Worm (Caenorhabditis elegans) whole organism, L4/young adult: ENCODE results near the gene C49G7.13.

Experiments used
- W03F9.2 ChIP-seq: fragments of 150-350 bp; optimal IDR thresholded peaks from 2 replicates; lab custom pipeline; 2014; ENCODE audit warnings: missing biosample characterization, missing genetic modification characterization
- dao-5 ChIP-seq: sonication (generic microtip); optimal IDR thresholded peaks from 2 replicates; lab custom pipeline; 2016; ENCODE audit warnings: missing genotype, missing genetic modification characterization, moderate library complexity, missing compliant biosample characterization
- him-1 ChIP-seq: sonication (generic microtip); optimal IDR thresholded peaks from 2 replicates; lab custom pipeline; 2016; ENCODE audit warnings: missing genotype, missing genetic modification reagents, missing genetic modification characterization, missing compliant biosample characterization

Gene C49G7.13

ce11 chrV:4035811-4036210 is at the start of gene C49G7.13:
TSS of gene C49G7.13 (plus strand) at chrV:4036111.
- TF ChIP-seq him-1 (tag; lab: Kevin White, UChicago): no peak
- TF ChIP-seq dao-5 (tag; lab: Kevin White, UChicago): no peak
- no peak for TF ChIP-seq W03F9.2

DNA sequence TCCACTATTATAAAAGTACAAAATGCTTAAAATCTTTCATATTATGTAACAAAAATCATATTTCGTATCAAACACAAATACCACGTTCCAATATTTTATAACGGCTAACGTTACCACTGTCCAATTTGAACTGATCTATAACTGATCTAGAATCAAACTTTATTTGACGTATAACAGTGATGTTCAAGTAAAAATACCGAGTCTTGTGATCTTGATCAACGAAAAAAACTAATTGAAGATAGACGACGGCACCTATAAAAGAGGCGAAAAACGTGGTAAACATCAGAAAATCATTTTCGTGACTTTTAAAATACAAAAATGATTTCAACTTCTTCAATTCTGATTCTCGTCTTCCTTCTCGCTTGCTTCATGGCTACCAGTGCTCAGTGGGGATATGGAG is 48.3 kb upstream of the C49G7.13 start, which contains the start of gene nlp-28:
TSS of gene nlp-28 (plus strand) at position 285 of the 400 bp plus-strand sequence.
- TF ChIP-seq dao-5 (tag; lab: Kevin White, UChicago) (no peak), W03F9.2 (no peak), him-1 (tag; lab: Kevin White, UChicago) (no peak)

- no peak for TF ChIP-seq W03F9.2
- TF ChIP-seq dao-5 (tag; lab: Kevin White, UChicago): no peak
- TF ChIP-seq him-1 (tag; lab: Kevin White, UChicago): no peak
These were observed 46.8 kb upstream of the C49G7.13 start, which contains the start of gene nlp-27 for ce11 chrV:3989070-3989469. TSS of gene nlp-27 (plus strand) at chrV:3989378.

ce11 chrV:3992334-3992733 is 43.6 kb upstream of the C49G7.13 start:
- no peak for TF ChIP-seq him-1 (tag; lab: Kevin White, UChicago)
- no peak for TF ChIP-seq W03F9.2
- no peak for TF ChIP-seq dao-5 (tag; lab: Kevin White, UChicago)

- no peak for TF ChIP-seq dao-5 (tag; lab: Kevin White, UChicago)
- no peak for TF ChIP-seq W03F9.2
- TF ChIP-seq him-1 (tag; lab: Kevin White, UChicago): no peak
These were observed 41.9 kb upstream of the C49G7.13 start, which contains the start of gene K09D9.9 for ce11 chrV:3994048-3994447. TSS of gene K09D9.9 (minus strand) at chrV:3994148.

ce11 chrV:3995838-3996237 is 40.1 kb upstream of the C49G7.13 start, which contains the start of gene srx-62:
TSS of gene srx-62 (minus strand) at chrV:3995938.
- TF ChIP-seq dao-5 (tag; lab: Kevin White, UChicago): no peak
- TF ChIP-seq W03F9.2: no peak
- TF ChIP-seq him-1 (tag; lab: Kevin White, UChicago): no peak

DNA sequence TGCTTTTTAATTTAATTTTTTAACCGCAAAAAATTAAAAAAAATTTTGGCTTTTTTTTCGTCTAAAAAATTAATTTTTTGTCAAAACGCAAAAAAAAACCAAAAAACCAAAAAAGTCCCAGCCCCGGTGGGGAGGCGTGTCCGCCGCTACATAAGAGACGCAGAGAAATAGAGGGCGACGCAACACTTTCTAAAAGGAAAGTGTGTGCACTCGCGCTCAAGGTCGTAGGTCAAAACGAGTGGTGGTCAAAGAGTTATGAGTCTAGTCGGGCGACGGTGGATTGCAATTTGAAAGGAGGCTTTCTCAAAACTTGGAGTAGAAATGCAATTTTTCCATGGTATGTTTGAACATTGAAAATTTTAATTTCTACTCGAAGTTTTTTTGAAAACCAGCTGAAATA is 31.3 kb upstream of the C49G7.13 start:
- no peak for TF ChIP-seq W03F9.2
- TF ChIP-seq dao-5 (tag; lab: Kevin White, UChicago): no peak
- no peak for TF ChIP-seq him-1 (tag; lab: Kevin White, UChicago)

DNA sequence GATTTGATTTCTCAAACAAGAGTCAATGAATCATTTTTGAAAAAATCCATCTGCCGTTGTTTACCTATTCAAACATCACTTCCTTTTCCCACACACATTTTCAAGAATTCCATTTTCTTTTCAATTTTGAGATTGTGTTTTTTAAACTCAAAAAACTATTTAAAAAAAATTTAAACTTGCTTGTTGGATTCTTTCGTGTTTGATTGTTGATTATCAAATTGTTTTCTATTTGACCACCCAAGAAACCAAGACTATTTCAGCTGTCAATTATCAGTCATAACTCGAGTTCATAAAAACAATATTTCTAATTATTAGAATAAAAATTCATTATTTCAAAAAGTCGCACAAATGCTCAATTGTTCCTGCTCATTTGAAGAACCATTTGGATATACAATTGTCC is 30.7 kb upstream of the C49G7.13 start, which contains the start of gene srh-8:
TSS of gene srh-8 (plus strand) at position 301 of the 400 bp plus-strand sequence.
- TF ChIP-seq dao-5 (tag; lab: Kevin White, UChicago) (no peak), him-1 (tag; lab: Kevin White, UChicago) (no peak), W03F9.2 (no peak)

- TF ChIP-seq dao-5 (tag; lab: Kevin White, UChicago) (no peak), W03F9.2 (no peak), him-1 (tag; lab: Kevin White, UChicago) (no peak)
These were observed 28.0 kb upstream of the C49G7.13 start, which contains the start of gene srh-7 for ce11 chrV:4007927-4008326. TSS of gene srh-7 (plus strand) at chrV:4008227.

ce11 chrV:4010170-4010569 is 25.7 kb upstream of the C49G7.13 start, which contains the start of gene srh-4:
TSS of gene srh-4 (plus strand) at chrV:4010470.
- TF ChIP-seq W03F9.2: no peak
- no peak for TF ChIP-seq dao-5 (tag; lab: Kevin White, UChicago)

- TF ChIP-seq him-1 (tag; lab: Kevin White, UChicago): no peak
- no peak for TF ChIP-seq dao-5 (tag; lab: Kevin White, UChicago)
- TF ChIP-seq W03F9.2: no peak
These were observed 19.1 kb upstream of the C49G7.13 start, which contains the start of gene srw-89 for ce11 chrV:4016780-4017179. TSS of gene srw-89 (plus strand) at chrV:4017080.

DNA sequence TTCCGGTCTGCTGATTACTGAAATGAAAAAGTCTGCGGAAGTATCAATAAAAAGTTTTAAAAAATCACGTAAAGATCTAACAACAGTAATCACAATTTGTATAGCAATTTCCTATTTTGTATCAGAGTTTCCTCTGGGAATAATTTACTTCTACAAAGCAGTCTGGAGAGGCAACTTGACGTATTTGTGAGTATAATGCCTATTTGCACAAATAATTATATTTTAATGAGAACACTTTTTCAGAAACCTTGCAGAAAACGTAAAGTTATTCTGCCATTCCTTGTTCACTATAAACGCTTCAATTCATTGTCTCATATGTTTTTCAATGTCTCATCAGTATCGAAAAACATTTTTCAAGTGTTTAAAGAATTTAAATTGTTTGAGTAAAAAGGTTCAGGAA is 17.3 kb upstream of the C49G7.13 start:
- TF ChIP-seq dao-5 (tag; lab: Kevin White, UChicago): no peak

ce11 chrV:4019188-4019587 is 16.7 kb upstream of the C49G7.13 start, which contains the start of gene K09D9.3:
TSS of gene K09D9.3 (plus strand) at chrV:4019488.
- TF ChIP-seq dao-5 (tag; lab: Kevin White, UChicago) (no peak), W03F9.2 (no peak), him-1 (tag; lab: Kevin White, UChicago) (no peak)

ce11 chrV:4021776-4022175 is 14.1 kb upstream of the C49G7.13 start, which contains the start of gene K09D9.14:
TSS of gene K09D9.14 (minus strand) at chrV:4021876.
- TF ChIP-seq W03F9.2 (no peak), him-1 (tag; lab: Kevin White, UChicago) (no peak), dao-5 (tag; lab: Kevin White, UChicago) (no peak)

DNA sequence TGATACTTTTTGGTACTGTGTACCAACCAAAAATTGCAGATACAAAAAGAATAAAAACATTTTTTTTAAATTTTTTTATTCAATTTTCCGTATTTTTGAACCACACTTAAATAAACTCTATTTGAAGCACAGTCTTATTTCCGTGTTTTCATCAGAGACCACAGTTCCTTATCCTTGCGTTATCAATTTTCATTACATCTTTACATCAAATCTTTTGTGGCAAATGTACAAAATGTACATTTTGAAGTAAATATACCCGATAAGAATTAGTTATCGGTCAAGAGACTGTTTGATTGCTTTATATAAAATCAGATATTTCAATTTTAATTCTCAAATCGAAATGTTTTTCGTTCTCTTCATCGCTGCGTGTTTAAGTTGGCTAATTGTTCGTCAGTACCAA is 13.6 kb upstream of the C49G7.13 start, which contains the start of gene cyp-35A3:
TSS of gene cyp-35A3 (plus strand) at position 301 of the 400 bp plus-strand sequence.
- TF ChIP-seq him-1 (tag; lab: Kevin White, UChicago) (no peak), W03F9.2 (no peak), dao-5 (tag; lab: Kevin White, UChicago) (no peak)
